Worm (Caenorhabditis elegans): ENCODE data around the gene cht-3.
A peak's percentile ranks its signal among the peaks of the same experiment; 100 is the strongest.

cht-3 gene

DNA sequence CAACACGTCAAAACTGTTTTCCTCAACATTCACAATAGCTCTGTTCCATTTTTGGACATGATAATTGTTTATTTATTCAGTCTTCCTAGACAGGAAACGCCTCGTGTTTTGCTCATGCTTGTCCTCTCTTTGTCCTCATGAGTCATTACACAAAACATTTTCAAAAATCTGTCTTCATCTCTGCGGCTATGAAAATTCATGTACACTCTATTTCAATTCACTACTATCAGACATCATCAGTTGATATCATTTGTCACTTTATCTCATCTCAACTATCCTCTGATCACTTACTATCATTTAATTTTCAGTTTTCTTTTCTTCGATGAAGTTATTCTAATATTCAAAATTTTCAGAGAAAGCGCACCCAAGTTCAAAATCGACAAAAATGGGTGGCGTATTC lies 20.4 kb downstream of the cht-3 start, which contains the start of gene adah-1 (continued):
- TF ChIP-seq fkh-4 (tag; optimal IDR thresholded peaks at IDR 0.05; ENCODE audit: borderline replicate concordance) (no peak), fos-1 (tag; optimal IDR thresholded peaks at IDR 0.05) (no peak), nhr-77 (tag; optimal IDR thresholded peaks at IDR 0.05) (no peak), efl-3 (GFP tag; optimal IDR thresholded peaks at IDR 0.05) (no peak), sptf-1 (tag; optimal IDR thresholded peaks at IDR 0.05) (no peak), ceh-63 (GFP tag; optimal IDR thresholded peaks at IDR 0.05) (no peak), xbp-1 (tag; optimal IDR thresholded peaks at IDR 0.05) (no peak), nhr-12 (tag; optimal IDR thresholded peaks at IDR 0.05) (no peak), ztf-11 (tag; optimal IDR thresholded peaks at IDR 0.05) (no peak), ceh-82 (tag; optimal IDR thresholded peaks at IDR 0.05) (no peak), nhr-20 (tag; optimal IDR thresholded peaks at IDR 0.05) (peak; percentile 34), efl-1 (optimal IDR thresholded peaks at IDR 0.05) (peak in 1 of 2 experiments; percentile 11), efl-1 (GFP tag; optimal IDR thresholded peaks at IDR 0.05 in 1 of 2) (peak in 1 of 2 experiments; percentile 65), sup-37 (GFP tag; optimal IDR thresholded peaks at IDR 0.05) (no peak)

ce11 chrIV:7024829-7025228 lies 21.4 kb downstream of the cht-3 start:
- TF ChIP-seq ceh-88 (GFP tag; IDR thresholded peaks at IDR 0.05) (no peak), hlh-17 (GFP tag; optimal IDR thresholded peaks at IDR 0.05; ENCODE audit: borderline replicate concordance) (no peak), egl-27 (tag; optimal IDR thresholded peaks at IDR 0.05) (no peak), xbp-1 (tag; optimal IDR thresholded peaks at IDR 0.05) (no peak), pag-3 (tag; optimal IDR thresholded peaks at IDR 0.05; ENCODE audit: borderline replicate concordance, insufficient read depth) (no peak)

DNA sequence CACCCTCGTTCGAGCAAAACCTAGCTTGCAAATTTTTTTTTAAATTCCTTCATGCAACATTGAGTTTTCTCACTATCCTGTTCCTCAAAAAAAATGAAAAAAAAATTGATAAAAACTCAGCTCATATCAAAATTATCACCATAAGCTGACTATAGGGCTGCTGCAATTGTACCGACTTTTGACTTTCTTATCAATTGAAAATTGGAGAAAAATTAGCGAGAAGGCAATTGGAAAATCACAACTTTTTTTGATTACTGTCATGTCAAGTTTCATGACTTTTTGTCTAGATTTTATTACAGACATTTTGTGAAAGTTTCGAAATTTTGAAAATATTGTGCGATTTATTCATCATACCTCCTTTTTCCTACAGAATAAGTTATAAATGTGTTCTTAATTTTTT lies 22.4 kb downstream of the cht-3 start:
- no peak for TF ChIP-seq tlp-1 (tag; optimal IDR thresholded peaks at IDR 0.05)
- TF ChIP-seq sptf-1 (tag; optimal IDR thresholded peaks at IDR 0.05), result no peak
- TF ChIP-seq ceh-90 (tag; optimal IDR thresholded peaks at IDR 0.05), result no peak
- TF ChIP-seq nhr-20 (tag; optimal IDR thresholded peaks at IDR 0.05), result no peak
- peak in 1 of 2 experiments; percentile 37 for TF ChIP-seq lin-35 (GFP tag; optimal IDR thresholded peaks at IDR 0.05)
- peak; percentile 77 for TF ChIP-seq elt-2 (tag; optimal IDR thresholded peaks at IDR 0.05)
- TF ChIP-seq efl-1 (optimal IDR thresholded peaks at IDR 0.05), result no peak
- TF ChIP-seq efl-1 (GFP tag; optimal IDR thresholded peaks at IDR 0.05 in 1 of 2), result peak in 1 of 2 experiments; percentile 71
- TF ChIP-seq hlh-4 (tag; optimal IDR thresholded peaks at IDR 0.05), result no peak
- no peak for TF ChIP-seq lin-13 (GFP tag; optimal IDR thresholded peaks at IDR 0.05)

ce11 chrIV:7031019-7031418 lies 27.6 kb downstream of the cht-3 start:
- TF ChIP-seq efl-1 (optimal IDR thresholded peaks at IDR 0.05) (peak in 1 of 2 experiments; percentile 22), efl-1 (GFP tag; optimal IDR thresholded peaks at IDR 0.05 in 1 of 2) (peak in 1 of 2 experiments; percentile 79), nhr-85 (tag) (no peak)

- TF ChIP-seq nhr-12 (tag; optimal IDR thresholded peaks at IDR 0.05) (no peak), sptf-1 (tag; optimal IDR thresholded peaks at IDR 0.05) (no peak), ceh-8 (GFP tag; optimal IDR thresholded peaks at IDR 0.05) (no peak), lin-35 (GFP tag; optimal IDR thresholded peaks at IDR 0.05) (no peak), ceh-82 (tag; optimal IDR thresholded peaks at IDR 0.05) (no peak), sup-37 (GFP tag; optimal IDR thresholded peaks at IDR 0.05) (no peak), fos-1 (tag; optimal IDR thresholded peaks at IDR 0.05) (no peak), nhr-47 (tag; optimal IDR thresholded peaks at IDR 0.05) (no peak)
Observed at ce11 chrIV:7032459-7032858, 29.0 kb downstream of the cht-3 start, which contains the start of gene C06G3.8. Gene C06G3.8, minus strand, starts transcription at chrIV:7032559.

DNA sequence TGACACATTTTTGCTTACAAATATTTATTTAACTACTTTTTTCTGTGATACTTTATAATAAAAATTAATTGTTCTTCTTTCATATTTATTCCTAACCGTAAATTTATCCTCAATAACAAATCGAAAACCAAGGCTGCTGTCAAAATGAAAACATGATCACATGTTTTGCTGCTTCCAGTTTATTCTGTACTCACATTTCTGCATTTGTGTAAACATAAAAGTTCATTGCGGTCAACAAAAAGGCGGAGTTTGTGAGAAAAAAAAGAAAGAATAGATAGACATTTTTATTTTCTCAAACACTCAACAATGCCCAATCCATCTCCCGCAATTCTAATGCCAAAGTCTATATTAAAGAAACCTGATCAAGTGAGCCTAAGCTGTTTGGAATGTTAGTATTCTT lies 32.4 kb downstream of the cht-3 start, which contains the start of gene C06G3.3:
Gene C06G3.3 (plus strand): TSS at position 301 of the 400 bp plus-strand sequence.
- no peak for TF ChIP-seq ceh-90 (tag; optimal IDR thresholded peaks at IDR 0.05)
- no peak for TF ChIP-seq nhr-237 (tag; optimal IDR thresholded peaks at IDR 0.05)
- peak; percentile 6 for TF ChIP-seq blmp-1 (tag; optimal IDR thresholded peaks at IDR 0.05)
- no peak for TF ChIP-seq ceh-88 (GFP tag; IDR thresholded peaks at IDR 0.05)

All from whole organism, L1 larva.